Worm (Caenorhabditis elegans) whole organism, L1 larva: ENCODE measurements around the gene idpp-7.

Source experiments
- C04F5.9 ChIP-seq: sonication (generic microtip); optimal IDR thresholded peaks from 2 replicates; lab custom pipeline; 2016; ENCODE audit warnings: missing genetic modification characterization, missing compliant biosample characterization
- C34B4.2 ChIP-seq: sonication (generic microtip); optimal IDR thresholded peaks from 2 replicates; lab custom pipeline; 2017; ENCODE audit warnings: mild to moderate bottlenecking, missing genetic modification characterization, missing compliant biosample characterization
- aha-1 ChIP-seq: fragments of 150-350 bp; optimal IDR thresholded peaks from 2 replicates; lab custom pipeline; 2014; ENCODE audit warnings: missing biosample characterization, missing genetic modification characterization
- ama-1 ChIP-seq: fragments of 150-350 bp; optimal IDR thresholded peaks from 2 replicates; lab custom pipeline; 2014
- blmp-1 ChIP-seq: fragments of 150-350 bp; optimal IDR thresholded peaks from 2 replicates; lab custom pipeline; 2014; ENCODE audit warnings: missing biosample characterization, missing genetic modification characterization
- ceh-90 ChIP-seq: sonication (generic microtip); optimal IDR thresholded peaks from 2 replicates; lab custom pipeline; 2016; ENCODE audit warnings: missing genetic modification characterization, missing compliant biosample characterization
- ces-1 ChIP-seq: fragments of 150-350 bp; optimal IDR thresholded peaks from 2 replicates; lab custom pipeline; 2014; ENCODE audit warnings: missing biosample characterization, missing genetic modification reagents, missing genetic modification characterization
- dpl-1 ChIP-seq, 3 experiments: fragments of 150-350 bp in 2 of 3; sonication (generic microtip) in 1 of 3; optimal IDR thresholded peaks; 2 replicates each; lab custom pipeline; 2014 to 2017; ENCODE audit warnings: missing biosample characterization in 3 of 3, missing genetic modification characterization in 3 of 3, missing genetic modification reagents in 3 of 3
- dsc-1 ChIP-seq: sonication (generic microtip); optimal IDR thresholded peaks from 2 replicates; lab custom pipeline; 2016; ENCODE audit warnings: mild to moderate bottlenecking, missing genetic modification characterization, missing compliant biosample characterization
- efl-1 ChIP-seq, 4 experiments: fragments of 150-350 bp; optimal IDR thresholded peaks in 3 of 4; peaks in 1 of 4; 1 replicate in 1 of 4; 2 replicates in 3 of 4; lab custom pipeline; 2014; ENCODE audit warnings: missing biosample characterization in 2 of 4, missing genetic modification characterization in 2 of 4, missing genetic modification reagents in 2 of 4
- efl-3 ChIP-seq: fragments of 200-800 bp; sonication (Bioruptor generic); optimal IDR thresholded peaks from 2 replicates; lab custom pipeline; 2018; ENCODE audit warnings: mild to moderate bottlenecking, missing genetic modification characterization, missing compliant biosample characterization
- egl-13 ChIP-seq: sonication (generic microtip); optimal IDR thresholded peaks from 2 replicates; lab custom pipeline; 2016; ENCODE audit warnings: missing genotype, missing genetic modification reagents, missing genetic modification characterization, missing compliant biosample characterization
- egl-27 ChIP-seq, 2 experiments: fragments of 150-350 bp in 1 of 2; sonication (generic microtip); optimal IDR thresholded peaks; 3 replicates each; lab custom pipeline; 2017 to 2018; ENCODE audit warnings: missing biosample characterization in 2 of 2, missing genetic modification characterization in 2 of 2, missing genetic modification reagents in 2 of 2
- elt-3 ChIP-seq, 6 experiments: fragments of 150-350 bp in 1 of 6; sonication (generic microtip); optimal IDR thresholded peaks; 2 replicates each; lab custom pipeline; 2017 to 2018; ENCODE audit warnings: missing biosample characterization in 6 of 6, missing genetic modification characterization in 6 of 6, inconsistent platforms in 1 of 6
- ets-5 ChIP-seq: fragments of 200-800 bp; sonication (Bioruptor generic); IDR thresholded peaks from 2 replicates; pipeline ENCODE4 v1.3.6; 2022; ENCODE audit warnings: missing genetic modification characterization, missing compliant biosample characterization
- fkh-10 ChIP-seq: sonication (generic microtip); optimal IDR thresholded peaks from 2 replicates; lab custom pipeline; 2017; ENCODE audit warnings: missing biosample characterization, missing genetic modification reagents, missing genetic modification characterization
- lin-14 ChIP-seq: fragments of 200-800 bp; sonication (Bioruptor generic); optimal IDR thresholded peaks from 2 replicates; lab custom pipeline; 2018; ENCODE audit warnings: mild to moderate bottlenecking, missing genetic modification characterization, moderate library complexity, missing compliant biosample characterization
- lin-35 ChIP-seq, 2 experiments: fragments of 150-350 bp; optimal IDR thresholded peaks; 2 replicates each; lab custom pipeline; 2014; ENCODE audit warnings: missing biosample characterization in 2 of 2, missing genetic modification characterization in 2 of 2, missing genetic modification reagents in 2 of 2
- lin-39 ChIP-seq: fragments of 150-350 bp; optimal IDR thresholded peaks from 2 replicates; lab custom pipeline; 2014; ENCODE audit warnings: missing biosample characterization, missing genetic modification reagents, missing genetic modification characterization
- lsy-2 ChIP-seq, 2 experiments: fragments of 150-350 bp; optimal IDR thresholded peaks; 2 replicates each; lab custom pipeline; 2014; ENCODE audit warnings: missing biosample characterization in 2 of 2, missing genetic modification characterization in 2 of 2
- nhr-19 ChIP-seq: fragments of 200-800 bp; sonication (Bioruptor generic); conservative IDR thresholded peaks from 2 replicates; pipeline ENCODE4 v1.3.6; 2022; ENCODE audit warnings: missing genetic modification characterization, missing compliant biosample characterization
- nhr-20 ChIP-seq: sonication (generic microtip); optimal IDR thresholded peaks from 2 replicates; lab custom pipeline; 2016; ENCODE audit warnings: mild to moderate bottlenecking, missing genetic modification characterization, missing compliant biosample characterization
- nhr-47 ChIP-seq: sonication (generic microtip); optimal IDR thresholded peaks from 2 replicates; lab custom pipeline; 2016; ENCODE audit warnings: mild to moderate bottlenecking, missing genetic modification characterization, moderate library complexity, missing compliant biosample characterization
- nhr-71 ChIP-seq: sonication (generic microtip); optimal IDR thresholded peaks from 2 replicates; lab custom pipeline; 2016; ENCODE audit warnings: mild to moderate bottlenecking, missing genetic modification characterization, moderate library complexity, missing compliant biosample characterization
- nhr-76 ChIP-seq: sonication (generic microtip); optimal IDR thresholded peaks from 2 replicates; lab custom pipeline; 2017; ENCODE audit warnings: missing biosample characterization, missing genetic modification characterization
- nhr-85 ChIP-seq: sonication (generic microtip); peaks from one replicate; lab custom pipeline; 2016; ENCODE audit warnings: missing genetic modification characterization, inconsistent platforms, missing compliant biosample characterization
- nhr-90 ChIP-seq: sonication (generic microtip); optimal IDR thresholded peaks from 2 replicates; lab custom pipeline; 2016; ENCODE audit warnings: mild to moderate bottlenecking, missing genetic modification characterization, missing compliant biosample characterization; ENCODE audit not compliant: poor library complexity
- pax-3 ChIP-seq: fragments of 200-800 bp; sonication (Bioruptor generic); optimal IDR thresholded peaks from 2 replicates; lab custom pipeline; 2018; ENCODE audit warnings: mild to moderate bottlenecking, missing genetic modification characterization, moderate library complexity, missing compliant biosample characterization
- pqm-1 ChIP-seq: sonication (generic microtip); optimal IDR thresholded peaks from 3 replicates; lab custom pipeline; 2017; ENCODE audit warnings: missing biosample characterization, missing genetic modification characterization
- rnt-1 ChIP-seq: sonication (generic microtip); optimal IDR thresholded peaks from 2 replicates; lab custom pipeline; 2016; ENCODE audit warnings: mild to moderate bottlenecking, missing genetic modification characterization, moderate library complexity, missing compliant biosample characterization
- snu-23 ChIP-seq: sonication (generic microtip); optimal IDR thresholded peaks from 2 replicates; lab custom pipeline; 2016; ENCODE audit warnings: missing genetic modification characterization, missing compliant biosample characterization
- sptf-1 ChIP-seq: fragments of 150-350 bp; optimal IDR thresholded peaks from 2 replicates; lab custom pipeline; 2014; ENCODE audit warnings: missing biosample characterization, missing genetic modification characterization
- tbx-2 ChIP-seq: sonication (generic microtip); optimal IDR thresholded peaks from 2 replicates; lab custom pipeline; 2016; ENCODE audit warnings: missing genetic modification characterization, missing compliant biosample characterization
- unc-130 ChIP-seq: fragments of 150-350 bp; optimal IDR thresholded peaks from 2 replicates; lab custom pipeline; 2017; ENCODE audit warnings: missing biosample characterization, missing genetic modification characterization, inconsistent platforms
- unc-62 ChIP-seq: fragments of 150-350 bp; optimal IDR thresholded peaks from 2 replicates; lab custom pipeline; 2014; ENCODE audit warnings: missing biosample characterization, missing genetic modification reagents, missing genetic modification characterization
- xbp-1 ChIP-seq: sonication (generic microtip); optimal IDR thresholded peaks from 2 replicates; lab custom pipeline; 2016; ENCODE audit warnings: missing genetic modification characterization, missing compliant biosample characterization

Gene idpp-7

DNA sequence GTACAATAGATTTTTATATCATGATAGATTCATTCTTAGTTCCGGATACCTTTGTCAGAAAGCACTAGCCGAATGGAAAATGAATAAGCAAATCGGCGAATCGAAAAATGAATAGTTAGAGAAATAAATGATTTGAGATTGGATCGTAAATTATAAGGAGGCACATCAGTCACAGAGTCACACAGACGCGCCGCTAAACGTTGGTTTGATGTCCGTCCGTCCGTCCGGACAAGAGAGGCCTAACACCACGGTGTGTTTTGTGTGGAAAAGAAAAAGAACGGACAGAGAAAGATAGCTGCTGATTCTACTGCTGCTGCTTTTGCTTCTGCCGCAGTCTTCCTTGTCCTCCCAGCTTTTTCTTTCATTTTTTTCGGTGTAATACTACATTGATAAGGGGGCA lies 18.8 kb upstream of the idpp-7 start:
- peak; percentile 39 for TF ChIP-seq lin-14 (GFP tag; lab: Kevin White, UChicago)
- no peak for TF ChIP-seq efl-1 (optimal IDR thresholded peaks at IDR 0.05; lab: Kevin White, UChicago)
- TF ChIP-seq efl-1 (GFP tag; optimal IDR thresholded peaks at IDR 0.05 in 1 of 2; lab: Kevin White, UChicago): no peak

DNA sequence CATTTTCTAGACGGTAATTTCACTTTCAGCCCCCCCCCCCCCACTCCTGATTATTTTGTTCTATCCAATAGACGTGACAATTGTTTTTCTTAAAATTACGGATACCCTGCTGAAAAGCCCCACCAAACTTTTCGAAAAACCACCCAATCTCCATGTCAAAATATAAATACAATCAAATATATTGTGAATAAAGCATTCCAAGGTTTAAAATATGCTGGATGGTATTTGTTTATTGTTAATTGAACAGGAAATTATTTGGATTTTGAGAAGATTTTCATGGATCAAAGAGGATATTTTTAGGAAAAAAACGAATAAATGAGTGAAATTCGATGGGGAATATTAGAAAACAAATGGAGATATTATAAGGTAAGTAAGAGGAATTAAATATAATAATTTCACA lies 16.0 kb upstream of the idpp-7 start, which contains the start of gene C27D8.4:
C27D8.4 (plus strand) TSS at position 301 of the 400 bp plus-strand sequence.
- TF ChIP-seq ama-1 (lab: Kevin White, UChicago) (no peak), fkh-10 (no peak), nhr-19 (no peak), lsy-2 (tag; optimal IDR thresholded peaks at IDR 0.05; lab: Kevin White, UChicago) (no peak), nhr-76 (tag; lab: Kevin White, UChicago) (no peak), ets-5 (GFP tag; lab: Robert Waterston, UW) (no peak), aha-1 (tag; lab: Kevin White, UChicago) (no peak), nhr-85 (tag; lab: Kevin White, UChicago) (no peak), pax-3 (tag; lab: Kevin White, UChicago) (no peak), efl-3 (no peak), tbx-2 (no peak), unc-62 (GFP tag; lab: Kevin White, UChicago) (no peak), dsc-1 (tag; lab: Kevin White, UChicago) (no peak), ceh-90 (tag; lab: Kevin White, UChicago) (no peak), blmp-1 (no peak)

DNA sequence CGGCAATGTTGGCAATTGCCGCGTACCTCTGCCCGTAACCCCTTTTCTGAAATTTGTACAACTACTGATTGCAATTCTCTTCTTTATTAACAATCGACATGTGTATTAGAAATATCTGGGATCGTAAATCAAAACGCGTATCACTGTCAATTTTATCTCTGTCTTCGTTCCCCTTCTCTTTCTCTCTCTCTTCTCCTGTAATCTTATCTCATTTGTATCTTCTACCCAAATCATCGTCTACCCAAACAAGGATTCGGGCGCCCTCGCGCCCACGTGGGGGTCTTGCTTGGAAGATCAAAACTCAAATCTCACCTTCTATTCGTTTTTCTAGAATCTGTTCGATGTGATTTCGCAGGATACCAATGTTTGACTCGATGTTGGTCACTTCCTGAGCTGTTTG lies 8.8 kb upstream of the idpp-7 start, which contains the start of gene C27D8.2:
C27D8.2 (plus strand) TSS at position 222 of the 400 bp plus-strand sequence.
- TF ChIP-seq efl-3: no peak
- no peak for TF ChIP-seq aha-1 (tag; lab: Kevin White, UChicago)
- peak; percentile 19 for TF ChIP-seq snu-23
- TF ChIP-seq pqm-1: no peak
- TF ChIP-seq rnt-1 (tag; lab: Kevin White, UChicago): no peak
- peak; percentile 21 for TF ChIP-seq lin-14 (GFP tag; lab: Kevin White, UChicago)
- no peak for TF ChIP-seq egl-13 (tag; lab: Kevin White, UChicago)
- peak; percentile 9 for TF ChIP-seq nhr-20 (tag; lab: Kevin White, UChicago)
- TF ChIP-seq efl-1 (optimal IDR thresholded peaks at IDR 0.05; lab: Kevin White, UChicago): no peak
- TF ChIP-seq efl-1 (GFP tag; optimal IDR thresholded peaks at IDR 0.05 in 1 of 2; lab: Kevin White, UChicago): peak in 1 of 2 experiments; percentile 41
- no peak for TF ChIP-seq xbp-1
- TF ChIP-seq nhr-19: peak; percentile 20; the same call in 1 of the 2 replicates
- peak; percentile 27 for TF ChIP-seq nhr-71 (tag; lab: Kevin White, UChicago)
- peak; percentile 17 for TF ChIP-seq nhr-90
- no peak for TF ChIP-seq C04F5.9 (tag; lab: Kevin White, UChicago)
- peak; percentile 80 for TF ChIP-seq blmp-1
- no peak for TF ChIP-seq lin-39
- TF ChIP-seq ces-1 (GFP tag; lab: Kevin White, UChicago): no peak
- no peak for TF ChIP-seq dpl-1 (GFP tag; optimal IDR thresholded peaks at IDR 0.05; lab: Kevin White, UChicago)
- TF ChIP-seq egl-27 (tag; optimal IDR thresholded peaks at IDR 0.05; lab: Kevin White, UChicago): no peak
- peak in 5 of 6 experiments; percentile 20 to 92 (median 74) for TF ChIP-seq elt-3 (tag; optimal IDR thresholded peaks at IDR 0.05; lab: Kevin White, UChicago)
- TF ChIP-seq nhr-47: no peak
- no peak for TF ChIP-seq sptf-1 (tag; lab: Kevin White, UChicago)
- TF ChIP-seq lin-35 (GFP tag; optimal IDR thresholded peaks at IDR 0.05; lab: Kevin White, UChicago): peak in 1 of 2 experiments; percentile 13
- TF ChIP-seq nhr-85 (tag; lab: Kevin White, UChicago): no peak

DNA sequence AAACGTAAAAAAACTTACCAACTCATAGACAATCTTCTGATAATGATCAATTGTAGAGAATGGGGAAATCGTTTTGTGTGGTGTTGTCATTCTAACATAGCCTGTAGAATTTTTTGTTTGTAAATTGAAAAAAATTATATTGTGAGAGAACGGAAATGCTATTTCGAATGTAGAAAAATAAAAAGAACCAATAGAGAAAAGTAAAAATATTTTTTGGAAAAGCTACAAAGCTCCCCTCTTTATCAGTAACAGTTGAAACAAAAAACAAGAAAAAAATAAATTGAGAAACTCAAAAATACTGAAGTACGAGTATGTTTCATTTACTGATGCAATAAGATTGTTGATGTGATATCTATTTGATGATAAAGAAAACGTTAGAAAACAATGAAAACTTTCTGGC lies 8.1 kb upstream of the idpp-7 start, which contains the start of gene C27D8.3:
C27D8.3 (minus strand) TSS at position 101 of the 400 bp plus-strand sequence.
- TF ChIP-seq unc-130 (tag; lab: Kevin White, UChicago): no peak
- TF ChIP-seq sptf-1 (tag; lab: Kevin White, UChicago): no peak
- TF ChIP-seq nhr-76 (tag; lab: Kevin White, UChicago): no peak
- no peak for TF ChIP-seq pax-3 (tag; lab: Kevin White, UChicago)
- TF ChIP-seq C34B4.2 (tag; lab: Kevin White, UChicago): no peak
